Worm (Caenorhabditis elegans): ENCODE data around the gene C45B2.6.

ce11 chrX:6020782-6021181 is 31.9 kb upstream of the C45B2.6 start:
- TF ChIP-seq nhr-28 (tag; optimal IDR thresholded peaks at IDR 0.05) (no peak), ztf-11 (tag; optimal IDR thresholded peaks at IDR 0.05) (no peak), snu-23 (GFP tag; optimal IDR thresholded peaks at IDR 0.05) (no peak), lsy-2 (tag; optimal IDR thresholded peaks at IDR 0.05) (no peak), lin-13 (GFP tag; optimal IDR thresholded peaks at IDR 0.05) (no peak), lin-35 (GFP tag; optimal IDR thresholded peaks at IDR 0.05) (no peak), elt-3 (tag; optimal IDR thresholded peaks at IDR 0.05) (no peak)

All from whole organism, L1 larva.